Fruit fly (Drosophila melanogaster) Kc167 (cell line): Measurements from ENCODE around the gene NO66.

Experiments used
- Myc ChIP-seq: fragments of >200 bp; optimal IDR thresholded peaks from 2 replicates; lab custom pipeline; 2017; ENCODE audit warnings: missing external identifiers
- h ChIP-seq: fragments of >200 bp; optimal IDR thresholded peaks from 3 replicates; lab custom pipeline; 2018; ENCODE audit warnings: missing external identifiers
- insv ChIP-seq: fragments of >200 bp; optimal IDR thresholded peaks from 3 replicates; lab custom pipeline; 2018; ENCODE audit warnings: missing external identifiers
- psq ChIP-seq: fragments of >200 bp; optimal IDR thresholded peaks from 2 replicates; lab custom pipeline; 2017; ENCODE audit warnings: missing external identifiers
- ttk ChIP-seq: sonication (Bioruptor generic); optimal IDR thresholded peaks from 2 replicates; lab custom pipeline; 2017; ENCODE audit warnings: missing external identifiers

DNA sequence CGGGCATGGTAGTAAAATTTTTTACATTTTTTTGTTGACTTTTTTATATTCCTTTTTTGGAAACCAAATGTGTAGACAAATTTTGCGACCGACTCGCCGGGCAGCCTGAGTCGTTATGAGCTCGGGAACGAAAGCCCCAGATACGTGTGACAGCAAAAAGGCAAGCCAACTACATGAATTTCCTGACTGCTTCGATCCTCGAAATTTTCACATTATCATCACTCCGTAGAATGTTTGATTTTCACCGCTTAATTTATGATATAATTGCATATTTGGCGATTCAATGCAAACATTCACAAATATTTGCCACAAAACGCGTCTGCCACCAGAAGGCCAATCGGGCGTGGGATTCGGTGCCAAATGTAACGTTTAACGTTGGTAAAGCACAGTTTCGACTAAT, 42.3 kb upstream of the NO66 start, which contains the start of gene CG15577:
- TF ChIP-seq psq (lab: Kevin White, UChicago) (no peak), ttk (lab: Kevin White, UChicago) (no peak), insv (lab: Kevin White, UChicago) (no peak), h (no peak), Myc (lab: Kevin White, UChicago) (no peak)
